Fruit fly (Drosophila melanogaster) whole organism, embryonic: ENCODE data around the gene CG18766.

Experiments
- Awh ChIP-seq: fragments of 200-800 bp; sonication (Bioruptor generic); IDR thresholded peaks from 2 replicates; pipeline ENCODE4, ENCODE4 v1.3.6; 2022; ENCODE audit warnings: missing biosample characterization, missing genetic modification characterization
- B-H1 ChIP-seq: fragments of 200-800 bp; sonication (Bioruptor generic); IDR thresholded peaks from 3 replicates; pipeline ENCODE4 v1.3.6; 2022; ENCODE audit warnings: missing biosample characterization, missing genetic modification characterization
- CG11560 ChIP-seq: fragments of 200-800 bp; sonication (Bioruptor generic); IDR thresholded peaks from 3 replicates; pipeline ENCODE4 v1.3.6; 2022; ENCODE audit warnings: missing biosample characterization, missing genetic modification characterization
- CG12071 ChIP-seq: fragments of 200-800 bp; sonication (Bioruptor generic); optimal IDR thresholded peaks from 3 replicates; lab custom pipeline; 2018; ENCODE audit warnings: missing biosample characterization, mild to moderate bottlenecking, missing genetic modification characterization
- CG12659 ChIP-seq: fragments of 200-800 bp; sonication (Bioruptor generic); optimal IDR thresholded peaks from 3 replicates; lab custom pipeline; 2017; ENCODE audit warnings: mild to moderate bottlenecking, missing biosample characterization, missing genetic modification reagents, missing genetic modification characterization
- CG14050 ChIP-seq: fragments of 200-800 bp; sonication (Bioruptor generic); IDR thresholded peaks from 3 replicates; pipeline ENCODE4 v1.3.6; 2022; ENCODE audit warnings: missing biosample characterization, missing genetic modification characterization
- CG14441 ChIP-seq: fragments of 200-800 bp; sonication (Bioruptor generic); IDR thresholded peaks from 2 replicates; pipeline ENCODE4 v1.3.6; 2022; ENCODE audit warnings: missing biosample characterization, missing genetic modification characterization
- CG17186 ChIP-seq: fragments of 200-800 bp; sonication (Bioruptor generic); optimal IDR thresholded peaks from 3 replicates; lab custom pipeline; 2017; ENCODE audit warnings: missing biosample characterization, missing genetic modification reagents, missing genetic modification characterization
- CG3163 ChIP-seq: fragments of 200-800 bp; sonication (Bioruptor generic); optimal IDR thresholded peaks from 3 replicates; lab custom pipeline; 2016; ENCODE audit warnings: missing biosample characterization, missing genetic modification characterization
- CG33213 ChIP-seq: fragments of 200-800 bp; sonication (Bioruptor generic); optimal IDR thresholded peaks from 3 replicates; lab custom pipeline; 2016; ENCODE audit warnings: missing biosample characterization, missing genetic modification characterization
- CG6765 ChIP-seq: fragments of 200-800 bp; sonication (Bioruptor generic); optimal IDR thresholded peaks from 3 replicates; lab custom pipeline; 2017; ENCODE audit warnings: missing biosample characterization, mild to moderate bottlenecking, missing genetic modification characterization
- CG6791 ChIP-seq: fragments of 200-800 bp; sonication (Bioruptor generic); IDR thresholded peaks from 3 replicates; pipeline ENCODE4 v1.3.6; 2022; ENCODE audit warnings: missing biosample characterization, missing genetic modification characterization; ENCODE audit not compliant: partially characterized antibody
- CG6854 ChIP-seq: fragments of 200-800 bp; sonication (Bioruptor generic); optimal IDR thresholded peaks from 3 replicates; lab custom pipeline; 2017; ENCODE audit warnings: missing biosample characterization, mild to moderate bottlenecking, missing genetic modification characterization
- CG7271 ChIP-seq: fragments of 200-800 bp; sonication (Bioruptor generic); optimal IDR thresholded peaks from 2 replicates; lab custom pipeline; 2018; ENCODE audit warnings: missing biosample characterization, mild to moderate bottlenecking, missing genetic modification characterization, moderate library complexity
- CG8359 ChIP-seq: fragments of 200-800 bp; sonication (Bioruptor generic); optimal IDR thresholded peaks from 2 replicates; lab custom pipeline; 2017; ENCODE audit warnings: missing biosample characterization, mild to moderate bottlenecking, missing genetic modification characterization, borderline replicate concordance
- CG9876 ChIP-seq: fragments of 200-800 bp; sonication (Bioruptor generic); optimal IDR thresholded peaks from 2 replicates; lab custom pipeline; 2016; ENCODE audit warnings: missing biosample characterization, missing genetic modification characterization
- Doc3 ChIP-seq: fragments of 200-800 bp; sonication (Bioruptor generic); IDR thresholded peaks from 3 replicates; pipeline ENCODE4 v1.3.6; 2022; ENCODE audit warnings: missing biosample characterization, missing genetic modification characterization; ENCODE audit not compliant: partially characterized antibody
- Eip74EF ChIP-seq, 2 experiments: fragments of 200-800 bp in 1 of 2; fragments of >200 bp in 1 of 2; sonication (Bioruptor generic) in 1 of 2; optimal IDR thresholded peaks; 2 replicates each; lab custom pipeline; 2017 to 2019; ENCODE audit warnings: missing biosample characterization in 2 of 2, missing genetic modification characterization in 2 of 2, mild to moderate bottlenecking in 1 of 2, moderate library complexity in 1 of 2
- Fer1 ChIP-seq: fragments of 200-800 bp; sonication (Bioruptor generic); optimal IDR thresholded peaks from 2 replicates; lab custom pipeline; 2017; ENCODE audit warnings: missing biosample characterization, mild to moderate bottlenecking, missing genetic modification characterization
- Fer3 ChIP-seq: fragments of 200-800 bp; sonication (Bioruptor generic); optimal IDR thresholded peaks from 2 replicates; lab custom pipeline; 2018; ENCODE audit warnings: missing biosample characterization, mild to moderate bottlenecking, missing genetic modification characterization, moderate library complexity
- Hmr ChIP-seq: fragments of 200-800 bp; sonication (Bioruptor generic); optimal IDR thresholded peaks from 3 replicates; lab custom pipeline; 2017; ENCODE audit warnings: mild to moderate bottlenecking, missing biosample characterization, missing genetic modification reagents, missing genetic modification characterization
- Hr39 ChIP-seq: fragments of >200 bp; optimal IDR thresholded peaks from 2 replicates; lab custom pipeline; 2017
- Hr78 ChIP-seq, 2 experiments: fragments of 200-800 bp in 1 of 2; fragments of >200 bp in 1 of 2; sonication (Bioruptor generic) in 1 of 2; optimal IDR thresholded peaks; 2 replicates each; lab custom pipeline; 2017 to 2019; ENCODE audit warnings: missing biosample characterization in 2 of 2, missing genetic modification characterization in 2 of 2, mild to moderate bottlenecking in 1 of 2, moderate library complexity in 1 of 2
- MBD-R2 ChIP-seq: fragments of 200-800 bp; sonication (Bioruptor generic); IDR thresholded peaks from 2 replicates; pipeline ENCODE4 v1.3.6; 2022; ENCODE audit warnings: missing biosample characterization, missing genetic modification characterization
- MTF-1 ChIP-seq: fragments of 200-800 bp; sonication (Bioruptor generic); optimal IDR thresholded peaks from 2 replicates; lab custom pipeline; 2018; ENCODE audit warnings: missing biosample characterization, mild to moderate bottlenecking, missing genetic modification characterization, borderline replicate concordance
- Neu2 ChIP-seq: fragments of 200-800 bp; sonication (Bioruptor generic); optimal IDR thresholded peaks from 3 replicates; lab custom pipeline; 2016; ENCODE audit warnings: missing biosample characterization, missing genetic modification characterization, borderline replicate concordance
- Nf-YC ChIP-seq: fragments of 200-800 bp; optimal IDR thresholded peaks from 3 replicates; lab custom pipeline; 2019; ENCODE audit warnings: missing biosample characterization, mild to moderate bottlenecking, missing genetic modification characterization, moderate library complexity
- Oli ChIP-seq: fragments of 200-800 bp; sonication (Bioruptor generic); optimal IDR thresholded peaks from 2 replicates; lab custom pipeline; 2018; ENCODE audit warnings: missing biosample characterization, mild to moderate bottlenecking, missing genetic modification characterization, moderate library complexity
- Sry-δ ChIP-seq: fragments of 200-800 bp; sonication (Bioruptor generic); optimal IDR thresholded peaks from 2 replicates; lab custom pipeline; 2016; ENCODE audit warnings: missing biosample characterization, missing genetic modification characterization
- al ChIP-seq: fragments of 200-800 bp; sonication (Bioruptor generic); IDR thresholded peaks from 2 replicates; pipeline ENCODE4 v1.3.6; 2022; ENCODE audit warnings: missing biosample characterization, missing genetic modification characterization
- cwo ChIP-seq: fragments of 200-800 bp; sonication (Bioruptor generic); optimal IDR thresholded peaks from 3 replicates; lab custom pipeline; 2017; ENCODE audit warnings: missing biosample characterization, missing genetic modification characterization, mild to moderate bottlenecking, moderate library complexity, missing genetic modification reagents
- ems ChIP-seq: fragments of 200-800 bp; sonication (Bioruptor generic); optimal IDR thresholded peaks from 3 replicates; lab custom pipeline; 2016; ENCODE audit warnings: missing biosample characterization, missing genetic modification characterization
- ewg ChIP-seq: fragments of 200-800 bp; sonication (Bioruptor generic); optimal IDR thresholded peaks from 3 replicates; lab custom pipeline; 2017; ENCODE audit warnings: mild to moderate bottlenecking, missing biosample characterization, missing genetic modification reagents, missing genetic modification characterization
- fd3F ChIP-seq: fragments of 200-800 bp; sonication (Bioruptor generic); optimal IDR thresholded peaks from 2 replicates; lab custom pipeline; 2018; ENCODE audit warnings: missing biosample characterization, mild to moderate bottlenecking, missing genetic modification characterization, moderate library complexity
- gcm2 ChIP-seq: fragments of 200-800 bp; sonication (Bioruptor generic); optimal IDR thresholded peaks from 2 replicates; lab custom pipeline; 2016; ENCODE audit warnings: missing biosample characterization, missing genetic modification characterization
- h ChIP-seq: fragments of >200 bp; optimal IDR thresholded peaks from 2 replicates; lab custom pipeline; 2017
- kay ChIP-seq: fragments of 200-800 bp; sonication (Bioruptor generic); optimal IDR thresholded peaks from 2 replicates; lab custom pipeline; 2016; ENCODE audit warnings: missing biosample characterization, missing genetic modification characterization
- knrl ChIP-seq: fragments of 200-800 bp; sonication (Bioruptor generic); IDR thresholded peaks from 3 replicates; pipeline ENCODE4 v1.3.6; 2022; ENCODE audit warnings: missing biosample characterization, missing genetic modification characterization; ENCODE audit not compliant: partially characterized antibody
- nerfin-1 ChIP-seq: fragments of 200-800 bp; sonication (Bioruptor generic); optimal IDR thresholded peaks from 3 replicates; lab custom pipeline; 2019; ENCODE audit warnings: missing biosample characterization, mild to moderate bottlenecking, missing genetic modification characterization, moderate library complexity
- prd ChIP-seq, 3 experiments: fragments of >200 bp in 2 of 3; fragments of 200-800 bp in 1 of 3; sonication (Bioruptor generic) in 1 of 3; optimal IDR thresholded peaks in 2 of 3; IDR thresholded peaks in 1 of 3; 2 replicates in 2 of 3; 3 replicates in 1 of 3; pipeline versions ENCODE4 v1.3.6 to Lab custom; 2017 to 2022; ENCODE audit warnings: missing biosample characterization in 1 of 3, missing genetic modification characterization in 1 of 3
- pzg ChIP-seq: fragments of 200-800 bp; sonication (Bioruptor generic); optimal IDR thresholded peaks from 3 replicates; lab custom pipeline; 2018; ENCODE audit warnings: missing biosample characterization, mild to moderate bottlenecking, missing genetic modification characterization, moderate library complexity
- ro ChIP-seq: fragments of 200-800 bp; sonication (Bioruptor generic); IDR thresholded peaks from 2 replicates; pipeline ENCODE4 v1.3.6; 2022; ENCODE audit warnings: missing biosample characterization, missing genetic modification characterization
- sd ChIP-seq: fragments of 200-800 bp; sonication (Bioruptor generic); optimal IDR thresholded peaks from 3 replicates; lab custom pipeline; 2018; ENCODE audit warnings: missing biosample characterization, mild to moderate bottlenecking, missing genetic modification characterization, moderate library complexity
- sug ChIP-seq: fragments of 200-800 bp; optimal IDR thresholded peaks from 2 replicates; lab custom pipeline; 2019; ENCODE audit warnings: missing biosample characterization, mild to moderate bottlenecking, missing genetic modification characterization, moderate library complexity
- tgo ChIP-seq: fragments of 200-800 bp; sonication (Bioruptor generic); IDR thresholded peaks from 3 replicates; pipeline ENCODE4 v1.3.6; 2022; ENCODE audit warnings: missing biosample characterization, missing genetic modification characterization
- toy ChIP-seq: fragments of 200-800 bp; sonication (Bioruptor generic); IDR thresholded peaks from 2 replicates; pipeline ENCODE4 v1.3.6; 2022; ENCODE audit warnings: missing biosample characterization, missing genetic modification characterization
- twi ChIP-seq: fragments of 200-800 bp; optimal IDR thresholded peaks from 2 replicates; lab custom pipeline; 2019; ENCODE audit warnings: missing biosample characterization, mild to moderate bottlenecking, missing genetic modification characterization, moderate library complexity
- tx ChIP-seq: fragments of 200-800 bp; sonication (Bioruptor generic); optimal IDR thresholded peaks from 2 replicates; lab custom pipeline; 2016; ENCODE audit warnings: missing biosample characterization, missing genetic modification characterization
- zen2 ChIP-seq: fragments of 200-800 bp; sonication (Bioruptor generic); IDR thresholded peaks from 3 replicates; pipeline ENCODE4 v1.3.6; 2022; ENCODE audit warnings: missing biosample characterization, missing genetic modification characterization; ENCODE audit not compliant: partially characterized antibody

CG18766 gene

dm6 chr3R:27246264-27246663 lies 1.2 kb upstream of the CG18766 start (continued):
- peak; percentile 13; the same call in 1 of the 2 replicates for TF ChIP-seq ro (GFP tag; lab: Robert Waterston, UW)
- TF ChIP-seq CG14441 (GFP tag; lab: Robert Waterston, UW), result no peak
- peak; percentile 17 for TF ChIP-seq kay (GFP tag; lab: Kevin White, UChicago)
- TF ChIP-seq Neu2 (GFP tag; lab: Kevin White, UChicago), result no peak
- no peak for TF ChIP-seq CG3163 (GFP tag; lab: Kevin White, UChicago)
- TF ChIP-seq tgo (GFP tag; lab: Robert Waterston, UW), result peak; percentile 65; the same call in 2 of the 3 replicates
- TF ChIP-seq ems (GFP tag; lab: Kevin White, UChicago), result no peak
- TF ChIP-seq al (GFP tag; lab: Robert Waterston, UW), result peak; percentile 53; the same call in 1 of the 2 replicates
- peak; percentile 78 for TF ChIP-seq sd (tag; lab: Kevin White, UChicago)
- TF ChIP-seq CG12071 (GFP tag; lab: Kevin White, UChicago), result no peak
- TF ChIP-seq Hr39, result no peak
- peak; percentile 78 for TF ChIP-seq cwo (GFP tag; lab: Kevin White, UChicago)
- TF ChIP-seq CG9876 (GFP tag; lab: Kevin White, UChicago), result no peak
- no peak for TF ChIP-seq prd (optimal IDR thresholded peaks at IDR 0.05; lab: Kevin White, UChicago)
- TF ChIP-seq prd (GFP tag; IDR thresholded peaks at IDR 0.05; lab: Robert Waterston, UW), result peak; percentile 5; the same call in 1 of the 3 replicates
- peak; percentile 81 for TF ChIP-seq Nf-YC (tag; lab: Kevin White, UChicago)
- no peak for TF ChIP-seq CG11560
- TF ChIP-seq MBD-R2, result no peak; the same call in 1 of the 2 replicates
- no peak for TF ChIP-seq gcm2 (GFP tag; lab: Kevin White, UChicago)
- peak; percentile 82 for TF ChIP-seq Fer3 (tag; lab: Kevin White, UChicago)
- peak; percentile 78 for TF ChIP-seq twi (tag; lab: Kevin White, UChicago)
- peak; percentile 71 for TF ChIP-seq Hmr (GFP tag; lab: Kevin White, UChicago)
- TF ChIP-seq B-H1 (GFP tag; lab: Robert Waterston, UW), result no peak
- TF ChIP-seq knrl (GFP tag; lab: Robert Waterston, UW), result no peak
- TF ChIP-seq ewg (GFP tag; lab: Kevin White, UChicago), result peak; percentile 54
- TF ChIP-seq CG12659 (GFP tag; lab: Kevin White, UChicago), result peak; percentile 87
- no peak for TF ChIP-seq CG6791 (GFP tag; lab: Robert Waterston, UW)
- no peak for TF ChIP-seq h (lab: Kevin White, UChicago)
- peak; percentile 24 for TF ChIP-seq CG7271 (tag; lab: Kevin White, UChicago)
- peak; percentile 2 for TF ChIP-seq CG8359 (GFP tag; lab: Kevin White, UChicago)
- no peak for TF ChIP-seq CG33213 (GFP tag; lab: Kevin White, UChicago)
- TF ChIP-seq Oli (tag; lab: Kevin White, UChicago), result peak; percentile 84
- TF ChIP-seq pzg (GFP tag; lab: Kevin White, UChicago), result no peak
- no peak for TF ChIP-seq CG17186 (GFP tag; lab: Kevin White, UChicago)
- peak; percentile 87 for TF ChIP-seq nerfin-1 (tag; lab: Kevin White, UChicago)
- no peak for TF ChIP-seq zen2 (GFP tag; lab: Robert Waterston, UW)
- TF ChIP-seq CG6854 (GFP tag; lab: Kevin White, UChicago), result peak; percentile 57
- no peak for TF ChIP-seq Sry-δ (GFP tag; lab: Kevin White, UChicago)
- TF ChIP-seq sug (tag; lab: Kevin White, UChicago), result peak; percentile 77
- no peak for TF ChIP-seq MTF-1 (GFP tag; lab: Kevin White, UChicago)
- TF ChIP-seq Fer1 (GFP tag; lab: Kevin White, UChicago), result peak; percentile 81
- TF ChIP-seq CG6765 (GFP tag; lab: Kevin White, UChicago), result peak; percentile 55
- TF ChIP-seq fd3F (GFP tag; lab: Kevin White, UChicago), result peak; percentile 64
- peak in 1 of 2 experiments; percentile 84 for TF ChIP-seq Eip74EF (GFP tag; optimal IDR thresholded peaks at IDR 0.05; lab: Kevin White, UChicago)
- no peak for TF ChIP-seq Awh (GFP tag; lab: Robert Waterston, UW)
- TF ChIP-seq tx (GFP tag; lab: Kevin White, UChicago), result no peak
- no peak for TF ChIP-seq Doc3 (GFP tag; lab: Robert Waterston, UW)
- no peak for TF ChIP-seq toy (GFP tag; lab: Robert Waterston, UW)
- no peak; the same call in 2 of the 3 replicates for TF ChIP-seq CG14050 (GFP tag; lab: Robert Waterston, UW)
- TF ChIP-seq Hr78 (GFP tag; optimal IDR thresholded peaks at IDR 0.05; lab: Kevin White, UChicago), result peak in 1 of 2 experiments; percentile 81
